Fruit fly (Drosophila melanogaster) whole organism, embryonic: ENCODE results near the gene lectin-33A.
A peak's percentile ranks its signal among the peaks of the same experiment; 100 is the strongest.

ENCODE experiments used
- CG10209 ChIP-seq: fragments of 200-800 bp; sonication (Bioruptor generic); optimal IDR thresholded peaks from 3 replicates; lab custom pipeline; 2017; ENCODE audit warnings: missing biosample characterization, mild to moderate bottlenecking, missing genetic modification characterization, missing genetic modification reagents
- CG11696 ChIP-seq: fragments of 200-800 bp; sonication (Bioruptor generic); IDR thresholded peaks from 2 replicates; pipeline ENCODE4 v1.3.6; 2022; ENCODE audit warnings: missing biosample characterization, missing genetic modification characterization
- CG12391 ChIP-seq: fragments of 200-800 bp; sonication (Bioruptor generic); optimal IDR thresholded peaks from 3 replicates; lab custom pipeline; 2018; ENCODE audit warnings: missing biosample characterization, mild to moderate bottlenecking, missing genetic modification characterization, moderate library complexity
- CG12659 ChIP-seq: fragments of 200-800 bp; sonication (Bioruptor generic); optimal IDR thresholded peaks from 3 replicates; lab custom pipeline; 2017; ENCODE audit warnings: mild to moderate bottlenecking, missing biosample characterization, missing genetic modification reagents, missing genetic modification characterization
- CG13287 ChIP-seq: fragments of 200-800 bp; sonication (Bioruptor generic); IDR thresholded peaks from 2 replicates; pipeline ENCODE4 v1.3.6; 2022; ENCODE audit warnings: missing biosample characterization, missing genetic modification characterization; ENCODE audit not compliant: partially characterized antibody
- CG17568 ChIP-seq: fragments of 200-800 bp; sonication (Bioruptor generic); optimal IDR thresholded peaks from 2 replicates; lab custom pipeline; 2018; ENCODE audit warnings: missing biosample characterization, mild to moderate bottlenecking, missing genetic modification characterization, moderate library complexity
- CG17612 ChIP-seq: fragments of 200-800 bp; sonication (Bioruptor generic); IDR thresholded peaks from 2 replicates; pipeline ENCODE4 v1.3.6; 2022; ENCODE audit warnings: missing biosample characterization, missing genetic modification characterization
- CG18476 ChIP-seq: fragments of 200-800 bp; sonication (Bioruptor generic); optimal IDR thresholded peaks from 2 replicates; lab custom pipeline; 2016; ENCODE audit warnings: missing biosample characterization, mild to moderate bottlenecking, missing genetic modification characterization
- CG18599 ChIP-seq: fragments of 200-800 bp; sonication (Bioruptor generic); optimal IDR thresholded peaks from 3 replicates; lab custom pipeline; 2017; ENCODE audit warnings: missing biosample characterization, missing genetic modification characterization, mild to moderate bottlenecking, moderate library complexity, missing genetic modification reagents
- CG2889 ChIP-seq: fragments of 200-800 bp; sonication (Bioruptor generic); IDR thresholded peaks from 3 replicates; pipeline ENCODE4 v1.3.6; 2022; ENCODE audit warnings: missing biosample characterization, missing genetic modification characterization
- CG30431 ChIP-seq: fragments of 200-800 bp; sonication (Bioruptor generic); optimal IDR thresholded peaks from 2 replicates; lab custom pipeline; 2017; ENCODE audit warnings: missing biosample characterization, missing genetic modification characterization
- CG3163 ChIP-seq: fragments of 200-800 bp; sonication (Bioruptor generic); optimal IDR thresholded peaks from 3 replicates; lab custom pipeline; 2016; ENCODE audit warnings: missing biosample characterization, missing genetic modification characterization
- CG32772 ChIP-seq: fragments of 200-800 bp; sonication (Bioruptor generic); IDR thresholded peaks from 2 replicates; pipeline ENCODE4 v1.3.6; 2022; ENCODE audit warnings: missing biosample characterization, missing genetic modification characterization
- CG42726 ChIP-seq: fragments of 200-800 bp; sonication (Bioruptor generic); IDR thresholded peaks from 2 replicates; pipeline ENCODE4 v1.3.6; 2022; ENCODE audit warnings: missing biosample characterization, missing genetic modification characterization; ENCODE audit not compliant: partially characterized antibody
- CG4282 ChIP-seq: fragments of 200-800 bp; sonication (Bioruptor generic); optimal IDR thresholded peaks from 2 replicates; lab custom pipeline; 2016; ENCODE audit warnings: missing biosample characterization, missing genetic modification characterization
- CG6175 ChIP-seq: fragments of 200-800 bp; sonication (Bioruptor generic); IDR thresholded peaks from 3 replicates; pipeline ENCODE4 v1.3.6; 2022; ENCODE audit warnings: missing biosample characterization, missing genetic modification characterization
- CG7839 ChIP-seq: fragments of 200-800 bp; sonication (Bioruptor generic); optimal IDR thresholded peaks from 3 replicates; lab custom pipeline; 2018; ENCODE audit warnings: missing biosample characterization, mild to moderate bottlenecking, missing genetic modification characterization, moderate library complexity
- CG7928 ChIP-seq: fragments of 200-800 bp; sonication (Bioruptor generic); optimal IDR thresholded peaks from 2 replicates; lab custom pipeline; 2017; ENCODE audit warnings: missing biosample characterization, mild to moderate bottlenecking, missing genetic modification characterization
- CHES-1-like ChIP-seq: fragments of 200-800 bp; sonication (Bioruptor generic); optimal IDR thresholded peaks from 2 replicates; lab custom pipeline; 2016; ENCODE audit warnings: missing biosample characterization, missing genetic modification characterization
- Deaf1 ChIP-seq: fragments of 200-800 bp; optimal IDR thresholded peaks from 3 replicates; lab custom pipeline; 2019; ENCODE audit warnings: missing biosample characterization, mild to moderate bottlenecking, missing genetic modification characterization, moderate library complexity
- Dek ChIP-seq: fragments of 200-800 bp; sonication (Bioruptor generic); optimal IDR thresholded peaks from 3 replicates; lab custom pipeline; 2019; ENCODE audit warnings: missing biosample characterization, mild to moderate bottlenecking, missing genetic modification characterization, moderate library complexity
- Dref ChIP-seq: fragments of 200-800 bp; sonication (Bioruptor generic); IDR thresholded peaks from 2 replicates; pipeline ENCODE4 v1.3.6; 2022; ENCODE audit warnings: missing biosample characterization, missing genetic modification characterization
- HLH3B ChIP-seq: fragments of 200-800 bp; sonication (Bioruptor generic); IDR thresholded peaks from 2 replicates; pipeline ENCODE4 v1.3.6; 2022; ENCODE audit warnings: missing biosample characterization, missing genetic modification characterization
- Hand ChIP-seq: fragments of 200-800 bp; sonication (Bioruptor generic); optimal IDR thresholded peaks from 2 replicates; lab custom pipeline; 2017; ENCODE audit warnings: mild to moderate bottlenecking, missing biosample characterization, missing genetic modification reagents, missing genetic modification characterization
- HmgZ ChIP-seq: fragments of 200-800 bp; sonication (Bioruptor generic); optimal IDR thresholded peaks from 2 replicates; lab custom pipeline; 2018; ENCODE audit warnings: missing biosample characterization, mild to moderate bottlenecking, missing genetic modification characterization
- Hr78 ChIP-seq, 2 experiments: fragments of 200-800 bp in 1 of 2; fragments of >200 bp in 1 of 2; sonication (Bioruptor generic) in 1 of 2; optimal IDR thresholded peaks; 2 replicates each; lab custom pipeline; 2017 to 2019; ENCODE audit warnings: missing biosample characterization in 2 of 2, missing genetic modification characterization in 2 of 2, mild to moderate bottlenecking in 1 of 2, moderate library complexity in 1 of 2
- Jarid2 ChIP-seq: fragments of 200-800 bp; sonication (Bioruptor generic); optimal IDR thresholded peaks from 3 replicates; lab custom pipeline; 2017; ENCODE audit warnings: mild to moderate bottlenecking, missing biosample characterization, missing genetic modification reagents, missing genetic modification characterization
- Lhr ChIP-seq: fragments of 200-800 bp; sonication (Bioruptor generic); optimal IDR thresholded peaks from 3 replicates; lab custom pipeline; 2017; ENCODE audit warnings: mild to moderate bottlenecking, missing biosample characterization, missing genetic modification reagents, missing genetic modification characterization
- Mad ChIP-seq: fragments of 200-800 bp; sonication (Bioruptor generic); optimal IDR thresholded peaks from 2 replicates; lab custom pipeline; 2016; ENCODE audit warnings: missing biosample characterization, missing genetic modification characterization
- Med ChIP-seq: fragments of 200-800 bp; sonication (Bioruptor generic); peaks from one replicate; lab custom pipeline; 2016; ENCODE audit warnings: missing biosample characterization, missing genetic modification characterization, mild to moderate bottlenecking, inconsistent platforms, moderate library complexity
- Mes4 ChIP-seq: fragments of 200-800 bp; sonication (Bioruptor generic); optimal IDR thresholded peaks from 2 replicates; lab custom pipeline; 2016; ENCODE audit warnings: missing biosample characterization, missing genetic modification characterization
- Mrtf ChIP-seq: fragments of 200-800 bp; sonication (Bioruptor generic); IDR thresholded peaks from 3 replicates; pipeline ENCODE4 v1.3.6; 2022; ENCODE audit warnings: missing biosample characterization, missing genetic modification characterization
- Ptx1 ChIP-seq: fragments of 200-800 bp; sonication (Bioruptor generic); IDR thresholded peaks from 2 replicates; pipeline ENCODE4 v1.3.6; 2022; ENCODE audit warnings: missing biosample characterization, missing genetic modification characterization
- Sry-β ChIP-seq: fragments of 200-800 bp; sonication (Bioruptor generic); optimal IDR thresholded peaks from 2 replicates; lab custom pipeline; 2018; ENCODE audit warnings: missing biosample characterization, mild to moderate bottlenecking, missing genetic modification characterization, moderate library complexity
- Vsx1 ChIP-seq: fragments of 200-800 bp; sonication (Bioruptor generic); optimal IDR thresholded peaks from 2 replicates; lab custom pipeline; 2017; ENCODE audit warnings: missing biosample characterization, mild to moderate bottlenecking, missing genetic modification characterization, missing genetic modification reagents
- al ChIP-seq: fragments of 200-800 bp; sonication (Bioruptor generic); IDR thresholded peaks from 2 replicates; pipeline ENCODE4 v1.3.6; 2022; ENCODE audit warnings: missing biosample characterization, missing genetic modification characterization
- ato ChIP-seq: fragments of 200-800 bp; sonication (Bioruptor generic); IDR thresholded peaks from 2 replicates; pipeline ENCODE4 v1.3.6; 2022; ENCODE audit warnings: missing biosample characterization, missing genetic modification characterization; ENCODE audit not compliant: partially characterized antibody
- cg ChIP-seq: fragments of 200-800 bp; sonication (Bioruptor generic); optimal IDR thresholded peaks from 3 replicates; lab custom pipeline; 2019; ENCODE audit warnings: missing biosample characterization, mild to moderate bottlenecking, missing genetic modification characterization, moderate library complexity
- ftz-f1 ChIP-seq: fragments of 200-800 bp; sonication (Bioruptor generic); optimal IDR thresholded peaks from 2 replicates; lab custom pipeline; 2016; ENCODE audit warnings: missing biosample characterization, missing genetic modification characterization
- gce ChIP-seq: fragments of 200-800 bp; sonication (Bioruptor generic); IDR thresholded peaks from 3 replicates; pipeline ENCODE4 v1.3.6; 2022; ENCODE audit warnings: missing biosample characterization, missing genetic modification characterization
- kah ChIP-seq: fragments of 200-800 bp; sonication (Bioruptor generic); optimal IDR thresholded peaks from 2 replicates; lab custom pipeline; 2018; ENCODE audit warnings: missing biosample characterization, mild to moderate bottlenecking, missing genetic modification characterization
- lilli ChIP-seq: fragments of 200-800 bp; sonication (Bioruptor generic); optimal IDR thresholded peaks from 3 replicates; lab custom pipeline; 2016; ENCODE audit warnings: missing biosample characterization, missing genetic modification characterization
- nerfin-1 ChIP-seq: fragments of 200-800 bp; sonication (Bioruptor generic); optimal IDR thresholded peaks from 3 replicates; lab custom pipeline; 2019; ENCODE audit warnings: missing biosample characterization, mild to moderate bottlenecking, missing genetic modification characterization, moderate library complexity
- oc ChIP-seq: fragments of 200-800 bp; sonication (Bioruptor generic); optimal IDR thresholded peaks from 2 replicates; lab custom pipeline; 2018; ENCODE audit warnings: missing biosample characterization, mild to moderate bottlenecking, missing genetic modification characterization, moderate library complexity
- psq ChIP-seq: fragments of 200-800 bp; sonication (Bioruptor generic); optimal IDR thresholded peaks from 2 replicates; lab custom pipeline; 2017; ENCODE audit warnings: missing biosample characterization, missing genetic modification characterization
- stc ChIP-seq: fragments of 200-800 bp; sonication (Bioruptor generic); IDR thresholded peaks from 2 replicates; pipeline ENCODE4 v1.3.6; 2022; ENCODE audit warnings: missing biosample characterization, missing genetic modification characterization
- wor ChIP-seq: fragments of 200-800 bp; sonication (Bioruptor generic); IDR thresholded peaks from 2 replicates; pipeline ENCODE4 v1.3.6; 2022; ENCODE audit warnings: missing biosample characterization, missing genetic modification characterization
- zfh1 ChIP-seq: fragments of 200-800 bp; sonication (Bioruptor generic); IDR thresholded peaks from 3 replicates; pipeline ENCODE4 v1.3.6; 2022; ENCODE audit warnings: missing biosample characterization, missing genetic modification characterization

The lectin-33A gene

DNA sequence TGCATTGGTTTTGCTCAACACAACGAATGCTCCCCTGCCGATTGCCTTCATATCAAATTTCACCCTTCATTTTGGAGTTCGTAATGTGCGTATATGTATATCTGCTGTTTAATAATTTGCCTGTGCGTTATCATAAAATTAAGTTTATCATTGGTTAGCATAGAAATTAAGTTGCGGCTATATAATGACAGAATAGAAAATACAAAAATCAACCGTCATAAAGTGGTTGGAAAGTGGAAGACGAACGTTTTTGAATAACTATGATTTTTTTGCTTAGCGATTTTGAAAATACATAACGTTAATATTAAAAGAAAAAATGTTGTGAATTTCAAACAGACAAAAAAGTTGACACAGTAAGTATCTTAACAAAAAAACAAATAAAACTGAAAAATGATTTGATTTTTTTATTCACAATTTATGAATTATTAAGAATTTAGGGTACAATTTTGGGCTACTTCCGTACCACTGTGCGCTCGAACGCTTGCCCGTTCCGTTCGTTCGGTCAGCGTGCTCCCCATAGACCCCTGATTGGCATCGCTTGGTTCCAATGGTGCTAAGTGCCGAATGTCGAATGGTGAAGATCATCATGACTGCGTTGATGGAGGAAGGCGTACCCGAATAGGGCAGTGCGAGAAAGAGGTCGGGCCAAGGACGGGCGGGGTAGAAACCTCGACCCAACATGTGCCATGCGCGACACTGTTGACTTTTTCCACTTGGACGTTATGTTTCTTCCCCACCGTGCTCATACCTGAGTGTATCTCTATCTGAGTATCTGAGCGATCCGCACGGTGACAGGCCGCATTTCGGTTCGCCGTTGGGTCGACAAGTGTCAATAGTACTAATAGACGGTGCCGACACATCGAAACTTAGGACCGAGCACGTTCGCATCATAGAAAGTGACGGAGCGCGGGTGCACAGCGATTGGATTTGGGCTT is 36.0 kb downstream of the lectin-33A start (continued):
- peak; percentile 57 for TF ChIP-seq Vsx1 (GFP tag; lab: Kevin White, UChicago)
- no peak for TF ChIP-seq CG2889 (GFP tag; lab: Robert Waterston, UW)
- TF ChIP-seq ftz-f1, result peak; percentile 17
- TF ChIP-seq Med (GFP tag; lab: Kevin White, UChicago), result peak; percentile 75
- peak; percentile 44 for TF ChIP-seq CG4282
- TF ChIP-seq psq, result no peak
- TF ChIP-seq Jarid2 (GFP tag; lab: Kevin White, UChicago), result no peak
- peak; percentile 66 for TF ChIP-seq CG7839
- TF ChIP-seq CG3163, result no peak
- no peak for TF ChIP-seq CG11696 (GFP tag; lab: Robert Waterston, UW)
- 0 out of 2 replicates have a peak, but pooled peaks have one; percentile 24 for TF ChIP-seq wor (GFP tag; lab: Robert Waterston, UW)
- peak; percentile 28 for TF ChIP-seq Mad (GFP tag; lab: Kevin White, UChicago)
- TF ChIP-seq nerfin-1, result no peak
- TF ChIP-seq HLH3B (GFP tag; lab: Robert Waterston, UW), result 0 out of 2 replicates have a peak, but pooled peaks have one; percentile 24
- TF ChIP-seq cg (GFP tag; lab: Kevin White, UChicago), result no peak
- no peak for TF ChIP-seq CG42726 (GFP tag; lab: Robert Waterston, UW)
- TF ChIP-seq CG12391 (tag; lab: Kevin White, UChicago), result peak; percentile 78
- peak; percentile 34 for TF ChIP-seq CG12659 (GFP tag; lab: Kevin White, UChicago)
- peak in 1 of 2 experiments; percentile 99 for TF ChIP-seq Hr78 (GFP tag; optimal IDR thresholded peaks at IDR 0.05; lab: Kevin White, UChicago)
- TF ChIP-seq lilli (GFP tag; lab: Kevin White, UChicago), result peak; percentile 43
- TF ChIP-seq Deaf1 (tag; lab: Kevin White, UChicago), result no peak
- peak; percentile 9 for TF ChIP-seq CHES-1-like (GFP tag; lab: Kevin White, UChicago)
- TF ChIP-seq oc (tag; lab: Kevin White, UChicago), result no peak
- no peak for TF ChIP-seq CG6175 (GFP tag; lab: Robert Waterston, UW)
- TF ChIP-seq CG32772 (GFP tag; lab: Robert Waterston, UW), result no peak; the same call in none of the 2 replicates
- no peak for TF ChIP-seq CG7928
- TF ChIP-seq ato (GFP tag; lab: Robert Waterston, UW), result no peak
- 0 out of 2 replicates have a peak, but pooled peaks have one; percentile 7 for TF ChIP-seq al
- peak; percentile 42 for TF ChIP-seq CG18599
- no peak for TF ChIP-seq Dek (tag; lab: Kevin White, UChicago)
- TF ChIP-seq Mes4 (GFP tag; lab: Kevin White, UChicago), result peak; percentile 62
- TF ChIP-seq kah, result no peak
- no peak for TF ChIP-seq Sry-β (GFP tag; lab: Kevin White, UChicago)
- TF ChIP-seq Dref (GFP tag; lab: Robert Waterston, UW), result no peak
- TF ChIP-seq Lhr, result peak; percentile 23
- TF ChIP-seq CG17612 (GFP tag; lab: Robert Waterston, UW), result no peak
- peak; percentile 72 for TF ChIP-seq Ptx1 (GFP tag; lab: Robert Waterston, UW)
- no peak for TF ChIP-seq gce
- no peak for TF ChIP-seq Hand
- peak; percentile 9 for TF ChIP-seq CG17568 (GFP tag; lab: Kevin White, UChicago)
- no peak for TF ChIP-seq CG18476
- no peak for TF ChIP-seq CG30431 (GFP tag; lab: Kevin White, UChicago)
- no peak for TF ChIP-seq Mrtf
- TF ChIP-seq zfh1 (GFP tag; lab: Robert Waterston, UW), result peak; percentile 34; the same call in 2 of the 3 replicates
- peak; percentile 36 for TF ChIP-seq stc (GFP tag; lab: Robert Waterston, UW)
- TF ChIP-seq CG10209 (GFP tag; lab: Kevin White, UChicago), result peak; percentile 48
- no peak for TF ChIP-seq HmgZ (tag; lab: Kevin White, UChicago)
- no peak for TF ChIP-seq CG13287 (GFP tag; lab: Robert Waterston, UW)
